Worm (Caenorhabditis elegans): Measurements from ENCODE around the gene T24E12.2.
"Not testable (repeated sequence)": the region's sequence is repeated elsewhere in the genome, so short reads cannot be mapped to it uniquely, and the experiment has no call there.

The T24E12.2 gene

ce11 chrII:3811816-3812332 is 29.1 kb downstream of the T24E12.2 start, which contains the start of gene lido-15:
lido-15 (plus strand) TSS chrII:3812282.
- TF ChIP-seq cebp-1 (GFP tag; IDR thresholded peaks at IDR 0.05) (no peak), cebp-1 (tag; optimal IDR thresholded peaks at IDR 0.05) (peak; percentile 39), attf-5 (GFP tag; optimal IDR thresholded peaks at IDR 0.05) (peak; percentile 5), gei-17 (GFP tag; optimal IDR thresholded peaks at IDR 0.05) (no peak), mcd-1 (GFP tag; IDR thresholded peaks at IDR 0.05) (0 out of 2 replicates have a peak, but pooled peaks have one; percentile 27)

- TF ChIP-seq ets-4 (GFP tag; optimal IDR thresholded peaks at IDR 0.05): peak; percentile 13
- TF ChIP-seq hsf-1 (GFP tag; IDR thresholded peaks at IDR 0.05): no peak
- no peak for TF ChIP-seq ama-1 (optimal IDR thresholded peaks at IDR 0.05)
- no peak for TF ChIP-seq ama-1 (GFP tag; optimal IDR thresholded peaks at IDR 0.05)
- TF ChIP-seq hrde-1 (tag; optimal IDR thresholded peaks at IDR 0.05; ENCODE audit: borderline replicate concordance): no peak
- no peak for TF ChIP-seq sea-2 (GFP tag; IDR thresholded peaks at IDR 0.05)
- TF ChIP-seq ekl-4 (GFP tag; IDR thresholded peaks at IDR 0.05): no peak
- no peak for TF ChIP-seq akir-1 (GFP tag; optimal IDR thresholded peaks at IDR 0.05)
- no peak for TF ChIP-seq rpc-1 (optimal IDR thresholded peaks at IDR 0.05)
- no peak for TF ChIP-seq rpc-1 (tag; optimal IDR thresholded peaks at IDR 0.05)
- no peak for TF ChIP-seq hmg-1.2 (GFP tag; IDR thresholded peaks at IDR 0.05)
- no peak for TF ChIP-seq egrh-3 (GFP tag; IDR thresholded peaks at IDR 0.05)
- no peak for TF ChIP-seq ztf-26 (tag; optimal IDR thresholded peaks at IDR 0.05)
- no peak for TF ChIP-seq K12H6.12 (tag; optimal IDR thresholded peaks at IDR 0.05)
- TF ChIP-seq dox-1 (GFP tag; IDR thresholded peaks at IDR 0.05): no peak
- no peak for TF ChIP-seq unc-62 (GFP tag; optimal IDR thresholded peaks at IDR 0.05)
- TF ChIP-seq Y53G8AR.9 (GFP tag; conservative IDR thresholded peaks at IDR 0.05): no peak
- peak; percentile 71 for TF ChIP-seq nhr-80 (tag; optimal IDR thresholded peaks at IDR 0.05)
These were observed 32.9 kb downstream of the T24E12.2 start for ce11 chrII:3815445-3816208.

- TF ChIP-seq mcd-1 (GFP tag; IDR thresholded peaks at IDR 0.05) (peak; percentile 55), cebp-1 (tag; optimal IDR thresholded peaks at IDR 0.05) (peak; percentile 12), zfh-2 (GFP tag; conservative IDR thresholded peaks at IDR 0.05) (0 out of 2 replicates have a peak, but pooled peaks have one; percentile 20), K11D2.4 (GFP tag; IDR thresholded peaks at IDR 0.05) (0 out of 2 replicates have a peak, but pooled peaks have one; percentile 31), let-526 (GFP tag; IDR thresholded peaks at IDR 0.05) (0 out of 2 replicates have a peak, but pooled peaks have one; percentile 25), pbrm-1 (GFP tag; IDR thresholded peaks at IDR 0.05) (peak; percentile 35; the same call in 1 of the 2 replicates), ceh-27 (GFP tag; optimal IDR thresholded peaks at IDR 0.05) (peak; percentile 54), C06A6.2 (GFP tag; conservative IDR thresholded peaks at IDR 0.05) (peak; percentile 29; the same call in 1 of the 2 replicates)
- not testable (repeated sequence) for TF ChIP-seq cebp-1 (GFP tag; IDR thresholded peaks at IDR 0.05)
These were observed 33.6 kb downstream of the T24E12.2 start, which contains the start of gene fbxa-24 for ce11 chrII:3816251-3816849. fbxa-24 (plus strand) TSS chrII:3816526.

ce11 chrII:3821248-3821647 is 38.5 kb downstream of the T24E12.2 start, which contains the start of gene F54D10.7:
F54D10.7 (minus strand) TSS chrII:3821296.
- TF ChIP-seq efl-1 (GFP tag; optimal IDR thresholded peaks at IDR 0.05): peak; percentile 63
- TF ChIP-seq lir-1 (GFP tag; conservative IDR thresholded peaks at IDR 0.05): no peak
- no peak for TF ChIP-seq repo-1 (tag; optimal IDR thresholded peaks at IDR 0.05)
- TF ChIP-seq madf-6 (GFP tag; IDR thresholded peaks at IDR 0.05): 0 out of 2 replicates have a peak, but pooled peaks have one; percentile 15
- peak; percentile 86 for TF ChIP-seq aptf-2 (GFP tag; conservative IDR thresholded peaks at IDR 0.05)
- TF ChIP-seq bed-1 (GFP tag; IDR thresholded peaks at IDR 0.05): no peak
- no peak for TF ChIP-seq ekl-4 (GFP tag; IDR thresholded peaks at IDR 0.05)

Measured in whole organism, young adult.